Worm (Caenorhabditis elegans) whole organism, late embryonic: Measurements from ENCODE around the gene F36H1.3.

ENCODE experiments used
- C08G9.2 ChIP-seq: sonication (generic microtip); optimal IDR thresholded peaks from 2 replicates; lab custom pipeline; 2016; ENCODE audit warnings: mild to moderate bottlenecking, missing genetic modification characterization, moderate library complexity, missing compliant biosample characterization
- C38D4.7 ChIP-seq: fragments of 200-800 bp; sonication (Bioruptor generic); optimal IDR thresholded peaks from 2 replicates; lab custom pipeline; 2018; ENCODE audit warnings: mild to moderate bottlenecking, missing genetic modification characterization, moderate library complexity, missing compliant biosample characterization
- K09A11.1 ChIP-seq: sonication (generic microtip); optimal IDR thresholded peaks from 2 replicates; lab custom pipeline; 2017; ENCODE audit warnings: antibody characterized with exemption, mild to moderate bottlenecking, missing genetic modification characterization, missing compliant biosample characterization; ENCODE audit not compliant: insufficient read depth
- T23F11.4 ChIP-seq: fragments of 200-800 bp; sonication (Bioruptor generic); optimal IDR thresholded peaks from 2 replicates; lab custom pipeline; 2018; ENCODE audit warnings: mild to moderate bottlenecking, missing genetic modification characterization, missing compliant biosample characterization
- ahr-1 ChIP-seq: sonication (generic microtip); optimal IDR thresholded peaks from 2 replicates; lab custom pipeline; 2016; ENCODE audit warnings: missing genetic modification characterization, missing compliant biosample characterization
- ama-1 ChIP-seq: fragments of 150-350 bp; optimal IDR thresholded peaks from 2 replicates; lab custom pipeline; 2014
- ceh-19 ChIP-seq: fragments of 200-800 bp; sonication (Bioruptor generic); optimal IDR thresholded peaks from 2 replicates; lab custom pipeline; 2018; ENCODE audit warnings: mild to moderate bottlenecking, missing genetic modification characterization, missing compliant biosample characterization
- ceh-2 ChIP-seq: sonication (generic microtip); optimal IDR thresholded peaks from 2 replicates; lab custom pipeline; 2016; ENCODE audit warnings: missing genotype, missing genetic modification characterization, missing compliant biosample characterization
- ceh-31 ChIP-seq: sonication (generic microtip); optimal IDR thresholded peaks from 2 replicates; lab custom pipeline; 2016; ENCODE audit warnings: missing genetic modification characterization, missing compliant biosample characterization
- ceh-34 ChIP-seq: sonication (generic microtip); optimal IDR thresholded peaks from 2 replicates; lab custom pipeline; 2016; ENCODE audit warnings: mild to moderate bottlenecking, missing genetic modification characterization, missing compliant biosample characterization
- ceh-45 ChIP-seq: fragments of 200-800 bp; sonication (Bioruptor generic); IDR thresholded peaks from 2 replicates; pipeline ENCODE4 v1.3.6; 2022; ENCODE audit warnings: missing genetic modification reagents, missing genetic modification characterization, missing compliant biosample characterization
- che-1 ChIP-seq: sonication (generic microtip); optimal IDR thresholded peaks from 2 replicates; lab custom pipeline; 2016; ENCODE audit warnings: mild to moderate bottlenecking, missing genetic modification characterization, missing compliant biosample characterization
- dve-1 ChIP-seq: sonication (generic microtip); optimal IDR thresholded peaks from 2 replicates; lab custom pipeline; 2017; ENCODE audit warnings: antibody characterized with exemption, mild to moderate bottlenecking, missing genetic modification characterization, missing compliant biosample characterization
- elt-2 ChIP-seq: sonication (generic microtip); optimal IDR thresholded peaks from 2 replicates; lab custom pipeline; 2016; ENCODE audit warnings: missing genetic modification reagents, missing genetic modification characterization, missing compliant biosample characterization
- elt-4 ChIP-seq: sonication (generic microtip); optimal IDR thresholded peaks from 2 replicates; lab custom pipeline; 2016; ENCODE audit warnings: missing genetic modification characterization, missing compliant biosample characterization
- ets-4 ChIP-seq: sonication (generic microtip); optimal IDR thresholded peaks from 2 replicates; lab custom pipeline; 2016; ENCODE audit warnings: missing genetic modification characterization, missing compliant biosample characterization
- fax-1 ChIP-seq: sonication (generic microtip); optimal IDR thresholded peaks from 2 replicates; lab custom pipeline; 2016; ENCODE audit warnings: missing genotype, missing genetic modification characterization, missing compliant biosample characterization
- hlh-13 ChIP-seq: fragments of 200-800 bp; sonication (Bioruptor generic); optimal IDR thresholded peaks from 2 replicates; lab custom pipeline; 2018; ENCODE audit warnings: mild to moderate bottlenecking, missing genetic modification characterization, missing compliant biosample characterization
- hlh-15 ChIP-seq: sonication (generic microtip); optimal IDR thresholded peaks from 2 replicates; lab custom pipeline; 2016; ENCODE audit warnings: missing genetic modification characterization, missing compliant biosample characterization
- hlh-30 ChIP-seq: sonication (generic microtip); optimal IDR thresholded peaks from 2 replicates; lab custom pipeline; 2017; ENCODE audit warnings: antibody characterized with exemption, missing genetic modification characterization, missing compliant biosample characterization; ENCODE audit not compliant: insufficient read depth
- hlh-8 ChIP-seq: sonication (generic microtip); optimal IDR thresholded peaks from 2 replicates; lab custom pipeline; 2016; ENCODE audit warnings: missing genotype, missing genetic modification characterization, missing compliant biosample characterization
- madf-2 ChIP-seq: sonication (generic microtip); optimal IDR thresholded peaks from 2 replicates; lab custom pipeline; 2017; ENCODE audit warnings: missing genetic modification characterization, missing compliant biosample characterization
- nfya-1 ChIP-seq: sonication (generic microtip); optimal IDR thresholded peaks from 2 replicates; lab custom pipeline; 2017; ENCODE audit warnings: missing genetic modification characterization, mild to moderate bottlenecking, missing compliant biosample characterization, antibody characterized with exemption, moderate library complexity
- nhr-232 ChIP-seq: sonication (generic microtip); optimal IDR thresholded peaks from 2 replicates; lab custom pipeline; 2016; ENCODE audit warnings: missing genetic modification characterization, missing compliant biosample characterization
- npax-4 ChIP-seq: sonication (generic microtip); optimal IDR thresholded peaks from 2 replicates; lab custom pipeline; 2016; ENCODE audit warnings: missing genetic modification characterization, missing compliant biosample characterization
- odd-2 ChIP-seq: sonication (generic microtip); optimal IDR thresholded peaks from 2 replicates; lab custom pipeline; 2017; ENCODE audit warnings: antibody characterized with exemption, mild to moderate bottlenecking, missing genetic modification characterization, missing compliant biosample characterization
- pax-1 ChIP-seq: fragments of 150-350 bp; optimal IDR thresholded peaks from 2 replicates; lab custom pipeline; 2014; ENCODE audit warnings: missing biosample characterization, missing genetic modification characterization
- pqm-1 ChIP-seq: sonication (generic microtip); optimal IDR thresholded peaks from 2 replicates; lab custom pipeline; 2016; ENCODE audit warnings: missing genetic modification characterization, missing compliant biosample characterization
- pros-1 ChIP-seq: fragments of 150-350 bp; optimal IDR thresholded peaks from 2 replicates; lab custom pipeline; 2014; ENCODE audit warnings: missing biosample characterization, missing genetic modification reagents, missing genetic modification characterization
- ref-2 ChIP-seq: sonication (generic microtip); optimal IDR thresholded peaks from 2 replicates; lab custom pipeline; 2016; ENCODE audit warnings: missing genetic modification characterization, missing compliant biosample characterization
- rnt-1 ChIP-seq: sonication (generic microtip); optimal IDR thresholded peaks from 2 replicates; lab custom pipeline; 2016; ENCODE audit warnings: missing genetic modification characterization, missing compliant biosample characterization
- sox-2 ChIP-seq: fragments of 200-800 bp; sonication (Bioruptor generic); IDR thresholded peaks from 2 replicates; pipeline ENCODE4 v1.3.6; 2022; ENCODE audit warnings: missing genetic modification reagents, missing genetic modification characterization, missing compliant biosample characterization
- sox-4 ChIP-seq: sonication (generic microtip); optimal IDR thresholded peaks from 2 replicates; lab custom pipeline; 2017; ENCODE audit warnings: mild to moderate bottlenecking, missing genetic modification characterization, inconsistent platforms, missing compliant biosample characterization
- syd-9 ChIP-seq: sonication (generic microtip); optimal IDR thresholded peaks from 2 replicates; lab custom pipeline; 2016; ENCODE audit warnings: mild to moderate bottlenecking, missing genetic modification characterization, moderate library complexity, missing compliant biosample characterization
- tbx-2 ChIP-seq: sonication (generic microtip); optimal IDR thresholded peaks from 2 replicates; lab custom pipeline; 2016; ENCODE audit warnings: missing genetic modification characterization, missing compliant biosample characterization
- ttx-3 ChIP-seq: sonication (generic microtip); optimal IDR thresholded peaks from 2 replicates; lab custom pipeline; 2016; ENCODE audit warnings: missing genetic modification reagents, missing genetic modification characterization, missing compliant biosample characterization
- unc-3 ChIP-seq, 2 experiments: fragments of 200-800 bp in 1 of 2; sonication (Bioruptor generic) in 1 of 2; sonication (generic microtip) in 1 of 2; conservative IDR thresholded peaks in 1 of 2; optimal IDR thresholded peaks in 1 of 2; 2 replicates each; pipeline versions ENCODE4 v1.3.6 to Lab custom; 2016 to 2022; ENCODE audit warnings: missing compliant biosample characterization in 2 of 2, missing genetic modification characterization in 2 of 2, missing genetic modification reagents in 1 of 2
- unc-55 ChIP-seq: sonication (generic microtip); optimal IDR thresholded peaks from 2 replicates; lab custom pipeline; 2017; ENCODE audit warnings: missing biosample characterization, missing genetic modification reagents, missing genetic modification characterization
- unc-86 ChIP-seq: sonication (generic microtip); optimal IDR thresholded peaks from 2 replicates; lab custom pipeline; 2016; ENCODE audit warnings: missing genetic modification characterization, missing compliant biosample characterization
- zip-5 ChIP-seq: sonication (generic microtip); optimal IDR thresholded peaks from 2 replicates; lab custom pipeline; 2016; ENCODE audit warnings: missing genetic modification characterization, missing compliant biosample characterization
- ztf-16 ChIP-seq: sonication (generic microtip); optimal IDR thresholded peaks from 2 replicates; lab custom pipeline; 2017; ENCODE audit warnings: missing genetic modification characterization, missing compliant biosample characterization

Gene F36H1.3

DNA sequence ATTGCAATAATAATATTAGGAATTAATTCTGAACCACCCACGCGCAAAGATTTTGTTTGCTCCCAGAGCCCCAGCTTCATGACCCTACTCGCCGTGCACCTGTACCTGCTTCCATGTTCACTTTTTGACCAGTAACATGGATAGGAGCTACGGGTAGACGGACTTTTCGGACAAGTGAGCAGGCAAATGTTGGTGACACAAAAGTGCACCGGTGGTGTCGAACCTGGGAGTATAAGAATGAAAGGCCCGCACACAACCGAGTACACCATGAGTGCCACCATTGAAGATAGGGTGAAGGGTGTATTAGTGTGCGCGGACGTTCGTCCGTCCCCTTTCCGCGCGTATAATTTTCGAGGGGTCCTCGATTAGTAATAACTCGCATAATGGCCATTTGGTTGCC, 24.0 kb upstream of the F36H1.3 start (continued):
- TF ChIP-seq sox-2 (GFP tag; lab: Robert Waterston, UW) (peak; percentile 97), ttx-3 (peak; percentile 97), hlh-15 (tag; lab: Kevin White, UChicago) (peak; percentile 91), ama-1 (lab: Kevin White, UChicago) (peak; percentile 86), che-1 (tag; lab: Kevin White, UChicago) (peak; percentile 97), pqm-1 (peak; percentile 77), odd-2 (peak; percentile 84), nfya-1 (peak; percentile 84), nhr-232 (tag; lab: Kevin White, UChicago) (peak; percentile 98), ceh-45 (GFP tag; lab: Robert Waterston, UW) (peak; percentile 97), ceh-19 (GFP tag; lab: Kevin White, UChicago) (peak; percentile 98), zip-5 (tag; lab: Kevin White, UChicago) (peak; percentile 88), ets-4 (tag; lab: Kevin White, UChicago) (peak; percentile 62), ztf-16 (peak; percentile 99), sox-4 (tag; lab: Kevin White, UChicago) (peak; percentile 97), elt-4 (tag; lab: Kevin White, UChicago) (peak; percentile 72), C08G9.2 (peak; percentile 92), pax-1 (peak; percentile 32), C38D4.7 (peak; percentile 96)

DNA sequence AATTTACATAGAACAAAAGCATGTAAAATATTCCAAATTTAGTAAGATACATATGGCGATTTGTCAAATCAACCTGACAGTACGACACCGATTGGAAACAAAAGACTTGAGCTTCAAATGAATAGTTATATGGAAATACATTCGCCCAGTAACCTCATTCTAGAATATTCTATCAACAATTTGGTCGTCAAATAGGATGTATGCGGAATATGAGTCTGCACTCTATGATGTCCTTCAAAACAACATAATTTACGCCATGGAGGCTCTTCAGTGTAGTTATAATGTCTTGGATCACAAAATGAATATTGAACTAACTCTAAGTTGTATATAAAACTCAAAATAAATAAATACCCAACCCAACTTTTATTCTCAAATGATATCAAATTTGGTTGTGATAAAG, 23.3 kb upstream of the F36H1.3 start:
- peak; percentile 6 for TF ChIP-seq unc-55
- no peak for TF ChIP-seq ama-1 (lab: Kevin White, UChicago)

DNA sequence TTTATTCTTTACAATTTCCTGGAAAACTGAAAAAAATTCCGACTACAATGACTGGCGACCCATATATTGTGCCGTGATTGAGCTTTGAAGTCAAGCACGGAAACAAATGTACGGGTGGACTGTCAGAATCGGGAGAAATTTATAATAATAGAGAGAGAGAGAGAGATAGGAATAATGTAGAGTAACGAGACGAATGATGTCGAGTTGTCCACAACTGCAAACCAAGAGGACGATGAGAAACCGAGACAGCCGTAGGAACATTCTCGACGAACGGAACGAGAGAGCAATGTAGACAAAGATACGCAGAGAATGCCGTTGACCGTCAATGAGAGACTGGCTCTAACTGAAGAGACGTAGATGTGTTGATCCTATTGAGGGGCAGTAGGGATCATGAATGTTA, 22.4 kb upstream of the F36H1.3 start:
- TF ChIP-seq madf-2 (tag; lab: Kevin White, UChicago): no peak
- no peak for TF ChIP-seq odd-2
- TF ChIP-seq ahr-1: no peak
- TF ChIP-seq ref-2: peak; percentile 66
- no peak for TF ChIP-seq npax-4
- peak; percentile 26 for TF ChIP-seq hlh-30 (tag; lab: Kevin White, UChicago)
- TF ChIP-seq ama-1 (lab: Kevin White, UChicago): peak; percentile 69
- peak; percentile 6 for TF ChIP-seq dve-1 (tag; lab: Kevin White, UChicago)
- TF ChIP-seq hlh-8: no peak
- 0 out of 2 replicates have a peak, but pooled peaks have one; percentile 23 for TF ChIP-seq sox-2 (GFP tag; lab: Robert Waterston, UW)
- TF ChIP-seq T23F11.4 (GFP tag; lab: Kevin White, UChicago): peak; percentile 11
- TF ChIP-seq ztf-16: peak; percentile 30
- TF ChIP-seq nfya-1: peak; percentile 77
- peak; percentile 77 for TF ChIP-seq pros-1 (tag; lab: Kevin White, UChicago)
- peak; percentile 37 for TF ChIP-seq K09A11.1
- peak; percentile 79 for TF ChIP-seq ceh-31 (tag; lab: Kevin White, UChicago)
- peak; percentile 39 for TF ChIP-seq C08G9.2
- no peak for TF ChIP-seq unc-3 (GFP tag; conservative IDR thresholded peaks at IDR 0.05; lab: Robert Waterston, UW)
- TF ChIP-seq unc-3 (tag; optimal IDR thresholded peaks at IDR 0.05; lab: Kevin White, UChicago): no peak
- TF ChIP-seq hlh-13 (GFP tag; lab: Kevin White, UChicago): no peak
- TF ChIP-seq elt-2 (tag; lab: Kevin White, UChicago): peak; percentile 21
- TF ChIP-seq unc-86: no peak
- TF ChIP-seq fax-1: peak; percentile 42
- TF ChIP-seq rnt-1: peak; percentile 68
- TF ChIP-seq tbx-2 (tag; lab: Kevin White, UChicago): peak; percentile 53
- TF ChIP-seq pax-1: peak; percentile 77
- peak; percentile 27 for TF ChIP-seq syd-9 (tag; lab: Kevin White, UChicago)
- TF ChIP-seq ets-4 (tag; lab: Kevin White, UChicago): peak; percentile 33
- TF ChIP-seq ttx-3: peak; percentile 20
- TF ChIP-seq unc-55: peak; percentile 92
- TF ChIP-seq ceh-34 (tag; lab: Kevin White, UChicago): peak; percentile 51
- peak; percentile 26 for TF ChIP-seq ceh-2 (tag; lab: Kevin White, UChicago)
